Worm (Caenorhabditis elegans): ENCODE data around the gene txt-8.

DNA sequence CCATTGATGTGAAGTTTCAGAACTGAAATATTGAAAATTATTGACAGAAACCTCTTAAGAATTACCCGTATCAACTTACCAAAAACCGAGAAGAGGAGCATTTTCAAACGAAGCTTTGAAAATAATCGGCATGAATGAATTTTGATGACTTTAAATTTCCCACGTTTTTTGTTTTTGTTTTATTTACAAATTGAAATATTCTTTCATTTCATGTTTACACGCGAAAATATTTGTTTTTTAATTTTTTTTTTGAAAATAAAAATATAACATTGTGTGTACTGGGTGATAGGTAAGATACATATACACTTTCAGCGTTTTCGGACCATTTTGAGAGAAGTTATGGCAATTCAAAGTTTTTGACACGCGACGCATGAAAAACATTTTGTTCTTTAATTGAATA is 18.5 kb upstream of the txt-8 start, which contains the start of gene Y51A2B.9:
- TF ChIP-seq ets-4 (tag; optimal IDR thresholded peaks at IDR 0.05): no peak
- TF ChIP-seq zip-5 (tag; optimal IDR thresholded peaks at IDR 0.05): no peak
- TF ChIP-seq elt-4 (tag; optimal IDR thresholded peaks at IDR 0.05): no peak
- TF ChIP-seq fkh-6 (tag; optimal IDR thresholded peaks at IDR 0.05): no peak
- TF ChIP-seq ceh-9 (tag; optimal IDR thresholded peaks at IDR 0.05): no peak
- TF ChIP-seq ama-1 (optimal IDR thresholded peaks at IDR 0.05): no peak
- TF ChIP-seq unc-55 (GFP tag; optimal IDR thresholded peaks at IDR 0.05): no peak
- no peak for TF ChIP-seq dmd-4 (tag; optimal IDR thresholded peaks at IDR 0.05; ENCODE audit: borderline replicate concordance)
- TF ChIP-seq che-1 (tag; optimal IDR thresholded peaks at IDR 0.05): no peak

Data from whole organism, late embryonic.